Worm (Caenorhabditis elegans): ENCODE measurements around the gene Y65A5A.2.

Gene Y65A5A.2

ce11 chrIV:16388856-16389461, 22.9 kb upstream of the Y65A5A.2 start:
- TF ChIP-seq klf-2 (GFP tag; conservative IDR thresholded peaks at IDR 0.05) (0 out of 2 replicates have a peak, but pooled peaks have one; percentile 27), flt-1 (GFP tag; IDR thresholded peaks at IDR 0.05) (peak; percentile 77), tab-1 (GFP tag; IDR thresholded peaks at IDR 0.05) (0 out of 2 replicates have a peak, but pooled peaks have one; percentile 36), med-1 (GFP tag; optimal IDR thresholded peaks at IDR 0.05; ENCODE audit: insufficient read depth) (no peak), ztf-29 (GFP tag; IDR thresholded peaks at IDR 0.05) (no peak), T22C8.4 (GFP tag; IDR thresholded peaks at IDR 0.05) (no peak), ref-1 (GFP tag; conservative IDR thresholded peaks at IDR 0.05) (no peak; the same call in 1 of the 2 replicates), cog-1 (tag; optimal IDR thresholded peaks at IDR 0.05) (no peak), ztf-23 (GFP tag; IDR thresholded peaks at IDR 0.05) (peak; percentile 59; the same call in 1 of the 2 replicates)

ce11 chrIV:16391470-16391869, 20.4 kb upstream of the Y65A5A.2 start:
- TF ChIP-seq T22C8.4 (GFP tag; IDR thresholded peaks at IDR 0.05): no peak
- TF ChIP-seq cog-1 (tag; optimal IDR thresholded peaks at IDR 0.05): no peak
- no peak for TF ChIP-seq tab-1 (GFP tag; IDR thresholded peaks at IDR 0.05)
- TF ChIP-seq med-1 (GFP tag; optimal IDR thresholded peaks at IDR 0.05; ENCODE audit: insufficient read depth): no peak
- TF ChIP-seq flt-1 (GFP tag; IDR thresholded peaks at IDR 0.05): no peak
- TF ChIP-seq ref-1 (GFP tag; conservative IDR thresholded peaks at IDR 0.05): no peak

ce11 chrIV:16393668-16394067, 18.2 kb upstream of the Y65A5A.2 start, which contains the start of gene Y65A5A.24:
Y65A5A.24 (plus strand) TSS chrIV:16393968.
- TF ChIP-seq T22C8.4 (GFP tag; IDR thresholded peaks at IDR 0.05) (no peak), tab-1 (GFP tag; IDR thresholded peaks at IDR 0.05) (no peak), ztf-23 (GFP tag; IDR thresholded peaks at IDR 0.05) (no peak), ztf-29 (GFP tag; IDR thresholded peaks at IDR 0.05) (no peak), flt-1 (GFP tag; IDR thresholded peaks at IDR 0.05) (no peak), cog-1 (tag; optimal IDR thresholded peaks at IDR 0.05) (no peak), ref-1 (GFP tag; conservative IDR thresholded peaks at IDR 0.05) (no peak), klf-2 (GFP tag; conservative IDR thresholded peaks at IDR 0.05) (no peak), med-1 (GFP tag; optimal IDR thresholded peaks at IDR 0.05; ENCODE audit: insufficient read depth) (no peak)

ce11 chrIV:16396651-16397050, 15.2 kb upstream of the Y65A5A.2 start:
- TF ChIP-seq cog-1 (tag; optimal IDR thresholded peaks at IDR 0.05) (no peak), flt-1 (GFP tag; IDR thresholded peaks at IDR 0.05) (no peak), med-1 (GFP tag; optimal IDR thresholded peaks at IDR 0.05; ENCODE audit: insufficient read depth) (no peak), ztf-23 (GFP tag; IDR thresholded peaks at IDR 0.05) (no peak), T22C8.4 (GFP tag; IDR thresholded peaks at IDR 0.05) (no peak), ref-1 (GFP tag; conservative IDR thresholded peaks at IDR 0.05) (no peak), klf-2 (GFP tag; conservative IDR thresholded peaks at IDR 0.05) (no peak), tab-1 (GFP tag; IDR thresholded peaks at IDR 0.05) (no peak)

ce11 chrIV:16397845-16398607, 13.8 kb upstream of the Y65A5A.2 start:
- TF ChIP-seq ztf-29 (GFP tag; IDR thresholded peaks at IDR 0.05) (0 out of 2 replicates have a peak, but pooled peaks have one; percentile 46), ref-1 (GFP tag; conservative IDR thresholded peaks at IDR 0.05) (peak; percentile 58), tab-1 (GFP tag; IDR thresholded peaks at IDR 0.05) (peak; percentile 87), ztf-23 (GFP tag; IDR thresholded peaks at IDR 0.05) (peak; percentile 81), flt-1 (GFP tag; IDR thresholded peaks at IDR 0.05) (peak; percentile 91), cog-1 (tag; optimal IDR thresholded peaks at IDR 0.05) (no peak), T22C8.4 (GFP tag; IDR thresholded peaks at IDR 0.05) (peak; percentile 71), med-1 (GFP tag; optimal IDR thresholded peaks at IDR 0.05; ENCODE audit: insufficient read depth) (peak; percentile 14), klf-2 (GFP tag; conservative IDR thresholded peaks at IDR 0.05) (peak; percentile 59; the same call in 1 of the 2 replicates)

- peak; percentile 17 for TF ChIP-seq med-1 (GFP tag; optimal IDR thresholded peaks at IDR 0.05; ENCODE audit: insufficient read depth)
- TF ChIP-seq T22C8.4 (GFP tag; IDR thresholded peaks at IDR 0.05): peak; percentile 41; the same call in 1 of the 2 replicates
- TF ChIP-seq ztf-29 (GFP tag; IDR thresholded peaks at IDR 0.05): 0 out of 2 replicates have a peak, but pooled peaks have one; percentile 16
- peak; percentile 75 for TF ChIP-seq ztf-23 (GFP tag; IDR thresholded peaks at IDR 0.05)
- no peak for TF ChIP-seq cog-1 (tag; optimal IDR thresholded peaks at IDR 0.05)
- TF ChIP-seq flt-1 (GFP tag; IDR thresholded peaks at IDR 0.05): peak; percentile 60; the same call in 1 of the 2 replicates
- 0 out of 2 replicates have a peak, but pooled peaks have one; percentile 62 for TF ChIP-seq klf-2 (GFP tag; conservative IDR thresholded peaks at IDR 0.05)
- TF ChIP-seq tab-1 (GFP tag; IDR thresholded peaks at IDR 0.05): peak; percentile 78
- peak; percentile 70 for TF ChIP-seq ref-1 (GFP tag; conservative IDR thresholded peaks at IDR 0.05)
These were observed 12.8 kb upstream of the Y65A5A.2 start for ce11 chrIV:16399017-16399416.

- no peak for TF ChIP-seq med-1 (GFP tag; optimal IDR thresholded peaks at IDR 0.05; ENCODE audit: insufficient read depth)
- TF ChIP-seq cog-1 (tag; optimal IDR thresholded peaks at IDR 0.05): no peak
- TF ChIP-seq ref-1 (GFP tag; conservative IDR thresholded peaks at IDR 0.05): no peak
- no peak for TF ChIP-seq ztf-29 (GFP tag; IDR thresholded peaks at IDR 0.05)
- TF ChIP-seq flt-1 (GFP tag; IDR thresholded peaks at IDR 0.05): no peak
- TF ChIP-seq tab-1 (GFP tag; IDR thresholded peaks at IDR 0.05): no peak
- TF ChIP-seq T22C8.4 (GFP tag; IDR thresholded peaks at IDR 0.05): no peak
- 0 out of 2 replicates have a peak, but pooled peaks have one; percentile 21 for TF ChIP-seq ztf-23 (GFP tag; IDR thresholded peaks at IDR 0.05)
- TF ChIP-seq klf-2 (GFP tag; conservative IDR thresholded peaks at IDR 0.05): 0 out of 2 replicates have a peak, but pooled peaks have one; percentile 54
These were observed 11.9 kb upstream of the Y65A5A.2 start, which contains the start of gene Y65A5A.1 for ce11 chrIV:16399776-16400368. Y65A5A.1 (minus strand) TSS chrIV:16399826.

Measured in whole organism, midembryonic.